Fruit fly (Drosophila melanogaster) whole organism, pupa: Measurements from ENCODE around the gene CG12012.

ENCODE experiments used
- CG12605 ChIP-seq: fragments of 200-800 bp; sonication (Bioruptor generic); IDR thresholded peaks from 2 replicates; pipeline ENCODE4 v1.3.6; 2022; ENCODE audit warnings: missing biosample characterization, missing genetic modification characterization
- CG34367 ChIP-seq: fragments of 200-800 bp; sonication (Bioruptor generic); optimal IDR thresholded peaks from 2 replicates; lab custom pipeline; 2018; ENCODE audit warnings: missing biosample characterization, mild to moderate bottlenecking, missing genetic modification characterization
- CG4496 ChIP-seq: fragments of 200-800 bp; sonication (Bioruptor generic); IDR thresholded peaks from 3 replicates; pipeline ENCODE4 v1.3.6; 2022; ENCODE audit warnings: missing biosample characterization, missing genetic modification characterization
- EcR ChIP-seq: fragments of 200-800 bp; sonication (Bioruptor generic); optimal IDR thresholded peaks from 3 replicates; lab custom pipeline; 2019; ENCODE audit warnings: missing biosample characterization, missing genetic modification characterization, mild to moderate bottlenecking, moderate library complexity, missing genetic modification reagents
- Pif1A ChIP-seq: fragments of 200-800 bp; sonication (Bioruptor generic); optimal IDR thresholded peaks from 3 replicates; lab custom pipeline; 2016; ENCODE audit warnings: missing biosample characterization, missing genetic modification characterization
- rn ChIP-seq: fragments of 200-800 bp; sonication (Bioruptor generic); IDR thresholded peaks from 2 replicates; pipeline ENCODE4 v1.3.6; 2022; ENCODE audit warnings: missing biosample characterization, missing genetic modification characterization

- TF ChIP-seq EcR (no peak), Pif1A (no peak), CG34367 (no peak), rn (GFP tag; lab: Robert Waterston, UW) (no peak), CG12605 (no peak), CG4496 (GFP tag; lab: Robert Waterston, UW) (no peak)
These were observed 38.4 kb downstream of the CG12012 start for dm6 chr3L:3414796-3415568.
